Worm (Caenorhabditis elegans) whole organism, midembryonic: Measurements from ENCODE around the gene aagr-3.

ENCODE experiments used
- T22C8.4 ChIP-seq: fragments of 200-800 bp; sonication (Bioruptor generic); IDR thresholded peaks from 2 replicates; pipeline ENCODE4 v1.3.6; 2022; ENCODE audit warnings: missing genetic modification characterization, missing compliant biosample characterization
- cog-1 ChIP-seq: sonication (generic microtip); optimal IDR thresholded peaks from 2 replicates; lab custom pipeline; 2016; ENCODE audit warnings: missing genetic modification characterization, missing compliant biosample characterization
- flt-1 ChIP-seq: fragments of 200-800 bp; sonication (Bioruptor generic); IDR thresholded peaks from 2 replicates; pipeline ENCODE4 v1.3.6; 2022; ENCODE audit warnings: missing genetic modification characterization, missing compliant biosample characterization
- klf-2 ChIP-seq: fragments of 200-800 bp; sonication (Bioruptor generic); conservative IDR thresholded peaks from 2 replicates; pipeline ENCODE4 v1.3.6; 2022; ENCODE audit warnings: missing genetic modification reagents, missing genetic modification characterization, missing compliant biosample characterization
- med-1 ChIP-seq: sonication (generic microtip); optimal IDR thresholded peaks from 2 replicates; lab custom pipeline; 2017; ENCODE audit warnings: missing genetic modification characterization, mild to moderate bottlenecking, missing compliant biosample characterization, antibody characterized with exemption, missing genetic modification reagents; ENCODE audit not compliant: insufficient read depth
- ref-1 ChIP-seq: fragments of 200-800 bp; sonication (Bioruptor generic); conservative IDR thresholded peaks from 2 replicates; pipeline ENCODE4 v1.3.6; 2022; ENCODE audit warnings: missing genetic modification reagents, missing genetic modification characterization, missing compliant biosample characterization
- tab-1 ChIP-seq: fragments of 200-800 bp; sonication (Bioruptor generic); IDR thresholded peaks from 2 replicates; pipeline ENCODE4 v1.3.6; 2022; ENCODE audit warnings: missing genetic modification characterization, missing compliant biosample characterization
- ztf-23 ChIP-seq: fragments of 200-800 bp; sonication (Bioruptor generic); IDR thresholded peaks from 2 replicates; pipeline ENCODE4 v1.3.6; 2022; ENCODE audit warnings: missing genetic modification reagents, missing genetic modification characterization, missing compliant biosample characterization
- ztf-29 ChIP-seq: fragments of 200-800 bp; sonication (Bioruptor generic); IDR thresholded peaks from 2 replicates; pipeline ENCODE4 v1.3.6; 2022; ENCODE audit warnings: missing genetic modification reagents, missing genetic modification characterization, missing compliant biosample characterization

Gene aagr-3

ce11 chrV:9725719-9726118 is 3.6 kb downstream of the aagr-3 start:
- no peak for TF ChIP-seq ztf-29 (GFP tag; lab: Robert Waterston, UW)
- no peak for TF ChIP-seq T22C8.4 (GFP tag; lab: Robert Waterston, UW)
- no peak for TF ChIP-seq tab-1 (GFP tag; lab: Robert Waterston, UW)
- TF ChIP-seq klf-2 = no peak
- no peak for TF ChIP-seq ztf-23 (GFP tag; lab: Robert Waterston, UW)
- no peak for TF ChIP-seq med-1 (GFP tag; lab: Kevin White, UChicago)
- TF ChIP-seq cog-1 (tag; lab: Kevin White, UChicago) = no peak
- TF ChIP-seq ref-1 (GFP tag; lab: Robert Waterston, UW) = no peak
- no peak for TF ChIP-seq flt-1

ce11 chrV:9724021-9724671 is 5.2 kb downstream of the aagr-3 start, which contains the start of gene slcr-46.3:
slcr-46.3 (minus strand) TSS chrV:9724106.
- TF ChIP-seq cog-1 (tag; lab: Kevin White, UChicago) (no peak), klf-2 (no peak), ztf-29 (GFP tag; lab: Robert Waterston, UW) (no peak), ztf-23 (GFP tag; lab: Robert Waterston, UW) (no peak), T22C8.4 (GFP tag; lab: Robert Waterston, UW) (no peak), ref-1 (GFP tag; lab: Robert Waterston, UW) (no peak), flt-1 (no peak; the same call in 1 of the 2 replicates), tab-1 (GFP tag; lab: Robert Waterston, UW) (no peak), med-1 (GFP tag; lab: Kevin White, UChicago) (no peak)

- TF ChIP-seq flt-1 (no peak), tab-1 (GFP tag; lab: Robert Waterston, UW) (no peak), cog-1 (tag; lab: Kevin White, UChicago) (no peak), T22C8.4 (GFP tag; lab: Robert Waterston, UW) (no peak), klf-2 (no peak), ref-1 (GFP tag; lab: Robert Waterston, UW) (no peak), ztf-23 (GFP tag; lab: Robert Waterston, UW) (no peak), ztf-29 (GFP tag; lab: Robert Waterston, UW) (no peak), med-1 (GFP tag; lab: Kevin White, UChicago) (no peak)
Observed at ce11 chrV:9716397-9716796, 12.9 kb downstream of the aagr-3 start, which contains the start of gene str-188. str-188 (plus strand) TSS chrV:9716697.

ce11 chrV:9714909-9715308 is 14.4 kb downstream of the aagr-3 start, which contains the start of gene F40F9.3:
F40F9.3 (plus strand) TSS chrV:9715209.
- TF ChIP-seq ztf-23 (GFP tag; lab: Robert Waterston, UW) (no peak), ztf-29 (GFP tag; lab: Robert Waterston, UW) (no peak), ref-1 (GFP tag; lab: Robert Waterston, UW) (no peak), cog-1 (tag; lab: Kevin White, UChicago) (no peak), flt-1 (no peak), med-1 (GFP tag; lab: Kevin White, UChicago) (no peak), klf-2 (no peak), T22C8.4 (GFP tag; lab: Robert Waterston, UW) (no peak)

ce11 chrV:9713532-9713931 is 15.8 kb downstream of the aagr-3 start, which contains the start of gene F40F9.10:
F40F9.10 (minus strand) TSS chrV:9713632.
- TF ChIP-seq ztf-23 (GFP tag; lab: Robert Waterston, UW) = no peak
- TF ChIP-seq T22C8.4 (GFP tag; lab: Robert Waterston, UW) = no peak
- TF ChIP-seq ztf-29 (GFP tag; lab: Robert Waterston, UW) = no peak

ce11 chrV:9712418-9713173 is 16.7 kb downstream of the aagr-3 start:
- TF ChIP-seq klf-2 (no peak), flt-1 (no peak), ztf-23 (GFP tag; lab: Robert Waterston, UW) (no peak)

- TF ChIP-seq flt-1 = no peak
- TF ChIP-seq ref-1 (GFP tag; lab: Robert Waterston, UW) = no peak
- TF ChIP-seq ztf-29 (GFP tag; lab: Robert Waterston, UW) = no peak
- no peak for TF ChIP-seq tab-1 (GFP tag; lab: Robert Waterston, UW)
- no peak for TF ChIP-seq med-1 (GFP tag; lab: Kevin White, UChicago)
- TF ChIP-seq ztf-23 (GFP tag; lab: Robert Waterston, UW) = no peak
- no peak for TF ChIP-seq klf-2
- no peak for TF ChIP-seq cog-1 (tag; lab: Kevin White, UChicago)
- TF ChIP-seq T22C8.4 (GFP tag; lab: Robert Waterston, UW) = no peak
Observed at ce11 chrV:9711174-9711573, 18.1 kb downstream of the aagr-3 start.

ce11 chrV:9709747-9710146 is 19.6 kb downstream of the aagr-3 start, which contains the start of gene tag-120:
tag-120 (minus strand) TSS chrV:9709814.
- TF ChIP-seq ztf-23 (GFP tag; lab: Robert Waterston, UW) (no peak), tab-1 (GFP tag; lab: Robert Waterston, UW) (no peak), cog-1 (tag; lab: Kevin White, UChicago) (no peak), flt-1 (no peak), med-1 (GFP tag; lab: Kevin White, UChicago) (no peak), klf-2 (no peak), ztf-29 (GFP tag; lab: Robert Waterston, UW) (no peak), ref-1 (GFP tag; lab: Robert Waterston, UW) (no peak), T22C8.4 (GFP tag; lab: Robert Waterston, UW) (no peak)

- TF ChIP-seq flt-1 = no peak
- no peak for TF ChIP-seq med-1 (GFP tag; lab: Kevin White, UChicago)
- TF ChIP-seq ref-1 (GFP tag; lab: Robert Waterston, UW) = no peak
- no peak for TF ChIP-seq tab-1 (GFP tag; lab: Robert Waterston, UW)
- no peak for TF ChIP-seq T22C8.4 (GFP tag; lab: Robert Waterston, UW)
- TF ChIP-seq ztf-29 (GFP tag; lab: Robert Waterston, UW) = no peak
- TF ChIP-seq klf-2 = no peak
- TF ChIP-seq ztf-23 (GFP tag; lab: Robert Waterston, UW) = no peak
- TF ChIP-seq cog-1 (tag; lab: Kevin White, UChicago) = no peak
Observed at ce11 chrV:9706592-9706991, 22.7 kb downstream of the aagr-3 start.
